Worm (Caenorhabditis elegans) whole organism, early embryonic: ENCODE results near the gene unc-24.
A peak's percentile ranks its signal among the peaks of the same experiment; 100 is the strongest.

Experiments
- B0310.2 ChIP-seq: sonication (generic microtip); optimal IDR thresholded peaks from 2 replicates; lab custom pipeline; 2016; ENCODE audit warnings: mild to moderate bottlenecking, missing genetic modification characterization, missing compliant biosample characterization
- F13C5.2 ChIP-seq: sonication (generic microtip); optimal IDR thresholded peaks from 2 replicates; lab custom pipeline; 2017; ENCODE audit warnings: mild to moderate bottlenecking, missing genetic modification characterization, inconsistent platforms, missing compliant biosample characterization
- aly-1 ChIP-seq: sonication (generic microtip); optimal IDR thresholded peaks from 2 replicates; lab custom pipeline; 2016; ENCODE audit warnings: missing genetic modification characterization, missing compliant biosample characterization
- ama-1 ChIP-seq: fragments of 150-350 bp; optimal IDR thresholded peaks from 2 replicates; lab custom pipeline; 2014
- ceh-13 ChIP-seq: fragments of 200-800 bp; sonication (Bioruptor generic); optimal IDR thresholded peaks from 2 replicates; lab custom pipeline; 2018; ENCODE audit warnings: mild to moderate bottlenecking, missing genetic modification characterization, missing compliant biosample characterization
- ceh-36 ChIP-seq: sonication (generic microtip); optimal IDR thresholded peaks from 2 replicates; lab custom pipeline; 2016; ENCODE audit warnings: missing genetic modification characterization, inconsistent platforms, missing compliant biosample characterization
- ets-7 ChIP-seq: sonication (generic microtip); optimal IDR thresholded peaks from 2 replicates; lab custom pipeline; 2016; ENCODE audit warnings: missing genotype, missing genetic modification characterization, missing compliant biosample characterization
- flt-1 ChIP-seq: fragments of 200-800 bp; sonication (Bioruptor generic); IDR thresholded peaks from 2 replicates; pipeline ENCODE4 v1.3.6; 2022; ENCODE audit warnings: missing genetic modification characterization, missing compliant biosample characterization
- hmbx-1 ChIP-seq: sonication (generic microtip); optimal IDR thresholded peaks from 2 replicates; lab custom pipeline; 2016; ENCODE audit warnings: mild to moderate bottlenecking, missing genetic modification characterization, missing compliant biosample characterization
- hmg-4 ChIP-seq: fragments of 200-800 bp; sonication (Bioruptor generic); optimal IDR thresholded peaks from 2 replicates; lab custom pipeline; 2018; ENCODE audit warnings: mild to moderate bottlenecking, missing genetic modification characterization, missing compliant biosample characterization
- hnd-1 ChIP-seq: sonication (generic microtip); optimal IDR thresholded peaks from 2 replicates; lab custom pipeline; 2016; ENCODE audit warnings: missing genetic modification characterization, missing compliant biosample characterization
- pes-1 ChIP-seq: fragments of 200-800 bp; sonication (Bioruptor generic); IDR thresholded peaks from 2 replicates; pipeline ENCODE4 v1.3.6; 2022; ENCODE audit warnings: missing genetic modification reagents, missing genetic modification characterization, missing compliant biosample characterization
- scrt-1 ChIP-seq: fragments of 200-800 bp; sonication (Bioruptor generic); IDR thresholded peaks from 2 replicates; pipeline ENCODE4 v1.3.6; 2022; ENCODE audit warnings: missing genetic modification characterization, missing compliant biosample characterization
- sea-1 ChIP-seq: fragments of 200-800 bp; sonication (Bioruptor generic); conservative IDR thresholded peaks from 2 replicates; pipeline ENCODE4 v1.3.6; 2022; ENCODE audit warnings: missing genetic modification characterization, missing compliant biosample characterization
- tbx-11 ChIP-seq: fragments of 200-800 bp; sonication (Bioruptor generic); IDR thresholded peaks from 2 replicates; pipeline ENCODE4 v1.3.6; 2022; ENCODE audit warnings: missing genetic modification characterization, missing compliant biosample characterization
- tbx-37 ChIP-seq: fragments of 200-800 bp; sonication (Bioruptor generic); conservative IDR thresholded peaks from 2 replicates; pipeline ENCODE4 v1.3.6; 2022; ENCODE audit warnings: missing genetic modification reagents, missing genetic modification characterization, missing compliant biosample characterization
- tra-4 ChIP-seq: sonication (generic microtip); optimal IDR thresholded peaks from 2 replicates; lab custom pipeline; 2017; ENCODE audit warnings: missing genetic modification characterization, missing compliant biosample characterization

The unc-24 gene

ce11 chrIV:7946899-7947499, 32.7 kb upstream of the unc-24 start, which contains the start of gene F20D12.12:
F20D12.12 (plus strand) TSS chrIV:7947440.
- TF ChIP-seq pes-1 (GFP tag; lab: Robert Waterston, UW) (peak; percentile 77), F13C5.2 (tag; lab: Kevin White, UChicago) (peak; percentile 44), tbx-37 (peak; percentile 54; the same call in 1 of the 2 replicates), tbx-11 (GFP tag; lab: Robert Waterston, UW) (peak; percentile 50; the same call in 1 of the 2 replicates), sea-1 (0 out of 2 replicates have a peak, but pooled peaks have one; percentile 37), scrt-1 (GFP tag; lab: Robert Waterston, UW) (0 out of 2 replicates have a peak, but pooled peaks have one; percentile 57), flt-1 (GFP tag; lab: Robert Waterston, UW) (peak; percentile 30; the same call in 1 of the 2 replicates), hmg-4 (peak; percentile 40)

ce11 chrIV:7948290-7948689, 31.4 kb upstream of the unc-24 start, which contains the start of gene mcm-3AP:
mcm-3AP (plus strand) TSS chrIV:7948672.
- peak; percentile 78 for TF ChIP-seq sea-1
- peak; percentile 79 for TF ChIP-seq pes-1 (GFP tag; lab: Robert Waterston, UW)
- TF ChIP-seq scrt-1 (GFP tag; lab: Robert Waterston, UW), result 0 out of 2 replicates have a peak, but pooled peaks have one; percentile 37
- peak; percentile 72 for TF ChIP-seq tbx-37

ce11 chrIV:7954006-7954405, 25.7 kb upstream of the unc-24 start:
- TF ChIP-seq ceh-36 (tag; lab: Kevin White, UChicago) (no peak), hnd-1 (tag; lab: Kevin White, UChicago) (no peak), tra-4 (tag; lab: Kevin White, UChicago) (no peak), ama-1 (lab: Kevin White, UChicago) (no peak), ets-7 (no peak), hmbx-1 (no peak), pes-1 (GFP tag; lab: Robert Waterston, UW) (no peak), F13C5.2 (tag; lab: Kevin White, UChicago) (no peak), tbx-11 (GFP tag; lab: Robert Waterston, UW) (no peak), aly-1 (tag; lab: Kevin White, UChicago) (no peak), scrt-1 (GFP tag; lab: Robert Waterston, UW) (no peak), ceh-13 (GFP tag; lab: Kevin White, UChicago) (no peak), tbx-37 (no peak), sea-1 (no peak), flt-1 (GFP tag; lab: Robert Waterston, UW) (no peak), B0310.2 (tag; lab: Kevin White, UChicago) (no peak), hmg-4 (no peak)

- no peak for TF ChIP-seq aly-1 (tag; lab: Kevin White, UChicago)
- no peak for TF ChIP-seq flt-1 (GFP tag; lab: Robert Waterston, UW)
- no peak for TF ChIP-seq tra-4 (tag; lab: Kevin White, UChicago)
- no peak for TF ChIP-seq hmbx-1
- no peak for TF ChIP-seq tbx-37
- TF ChIP-seq scrt-1 (GFP tag; lab: Robert Waterston, UW), result no peak
- TF ChIP-seq tbx-11 (GFP tag; lab: Robert Waterston, UW), result no peak
- no peak for TF ChIP-seq ama-1 (lab: Kevin White, UChicago)
- no peak for TF ChIP-seq ceh-36 (tag; lab: Kevin White, UChicago)
- TF ChIP-seq F13C5.2 (tag; lab: Kevin White, UChicago), result no peak
- no peak for TF ChIP-seq ets-7
- TF ChIP-seq ceh-13 (GFP tag; lab: Kevin White, UChicago), result no peak
- no peak for TF ChIP-seq pes-1 (GFP tag; lab: Robert Waterston, UW)
- TF ChIP-seq B0310.2 (tag; lab: Kevin White, UChicago), result no peak
- TF ChIP-seq hmg-4, result no peak
- no peak for TF ChIP-seq sea-1
- no peak for TF ChIP-seq hnd-1 (tag; lab: Kevin White, UChicago)
Measured at ce11 chrIV:7955849-7956248, 23.8 kb upstream of the unc-24 start, which contains the start of gene ceh-19. ceh-19 (minus strand) TSS chrIV:7955949.

ce11 chrIV:7956643-7957317, 22.9 kb upstream of the unc-24 start, which contains the start of gene csr-1:
csr-1 (plus strand) TSS chrIV:7957267.
- TF ChIP-seq tbx-11 (GFP tag; lab: Robert Waterston, UW) (no peak), flt-1 (GFP tag; lab: Robert Waterston, UW) (no peak), hmg-4 (no peak), F13C5.2 (tag; lab: Kevin White, UChicago) (no peak), ets-7 (no peak), tra-4 (tag; lab: Kevin White, UChicago) (no peak), aly-1 (tag; lab: Kevin White, UChicago) (no peak), hnd-1 (tag; lab: Kevin White, UChicago) (no peak), B0310.2 (tag; lab: Kevin White, UChicago) (no peak), tbx-37 (no peak), sea-1 (no peak)

ce11 chrIV:7957504-7957903, 22.2 kb upstream of the unc-24 start, which contains the start of gene frpr-10:
frpr-10 (plus strand) TSS chrIV:7957804.
- no peak for TF ChIP-seq sea-1

ce11 chrIV:7958092-7958491, 21.6 kb upstream of the unc-24 start:
- no peak for TF ChIP-seq tbx-11 (GFP tag; lab: Robert Waterston, UW)
- no peak for TF ChIP-seq ets-7
- no peak for TF ChIP-seq scrt-1 (GFP tag; lab: Robert Waterston, UW)
- TF ChIP-seq pes-1 (GFP tag; lab: Robert Waterston, UW), result no peak
- TF ChIP-seq ama-1 (lab: Kevin White, UChicago), result no peak
- no peak for TF ChIP-seq sea-1
- TF ChIP-seq hnd-1 (tag; lab: Kevin White, UChicago), result no peak
- TF ChIP-seq B0310.2 (tag; lab: Kevin White, UChicago), result no peak
- TF ChIP-seq tbx-37, result no peak
- TF ChIP-seq ceh-36 (tag; lab: Kevin White, UChicago), result no peak
- TF ChIP-seq aly-1 (tag; lab: Kevin White, UChicago), result no peak
